Worm (Caenorhabditis elegans) whole organism, L3 larva: ENCODE measurements around the gene ctsa-1.2.
A peak's percentile ranks its signal among the peaks of the same experiment; 100 is the strongest.

Experiments
- R02D3.7 ChIP-seq: fragments of 150-350 bp; optimal IDR thresholded peaks from 2 replicates; lab custom pipeline; 2014; ENCODE audit warnings: missing biosample characterization, missing genetic modification characterization
- aly-2 ChIP-seq: fragments of 150-350 bp; optimal IDR thresholded peaks from 2 replicates; lab custom pipeline; 2014; ENCODE audit warnings: missing biosample characterization, missing genetic modification characterization
- ama-1 ChIP-seq: fragments of 150-350 bp; optimal IDR thresholded peaks from 2 replicates; lab custom pipeline; 2018
- ceh-16 ChIP-seq: sonication (generic microtip); optimal IDR thresholded peaks from 2 replicates; lab custom pipeline; 2017; ENCODE audit warnings: missing biosample characterization, missing genetic modification characterization
- ceh-28 ChIP-seq: fragments of 150-350 bp; optimal IDR thresholded peaks from 2 replicates; lab custom pipeline; 2014; ENCODE audit warnings: missing biosample characterization, missing genetic modification reagents, missing genetic modification characterization
- daf-12 ChIP-seq: fragments of 150-350 bp; optimal IDR thresholded peaks from 2 replicates; lab custom pipeline; 2014; ENCODE audit warnings: missing biosample characterization, missing genetic modification reagents, missing genetic modification characterization
- egl-27 ChIP-seq: sonication (generic microtip); optimal IDR thresholded peaks from 4 replicates; lab custom pipeline; 2017; ENCODE audit warnings: missing biosample characterization, missing genetic modification reagents, missing genetic modification characterization
- egl-5 ChIP-seq: fragments of 150-350 bp; optimal IDR thresholded peaks from 2 replicates; lab custom pipeline; 2017; ENCODE audit warnings: missing biosample characterization, missing genetic modification reagents, missing genetic modification characterization, inconsistent platforms
- elt-2 ChIP-seq: sonication (generic microtip); optimal IDR thresholded peaks from 2 replicates; lab custom pipeline; 2016; ENCODE audit warnings: missing genetic modification reagents, mild to moderate bottlenecking, missing genetic modification characterization, missing compliant biosample characterization
- eor-1 ChIP-seq, 2 experiments: fragments of 150-350 bp; optimal IDR thresholded peaks; 2 replicates each; lab custom pipeline; 2014 to 2018; ENCODE audit warnings: missing biosample characterization in 2 of 2, missing genetic modification characterization in 2 of 2
- hmg-11 ChIP-seq: sonication (generic microtip); optimal IDR thresholded peaks from 2 replicates; lab custom pipeline; 2016; ENCODE audit warnings: missing genetic modification characterization, missing compliant biosample characterization
- lin-15B ChIP-seq: fragments of 150-350 bp; optimal IDR thresholded peaks from 2 replicates; lab custom pipeline; 2014; ENCODE audit warnings: missing biosample characterization, missing genetic modification characterization
- lin-39 ChIP-seq: fragments of 150-350 bp; optimal IDR thresholded peaks from 2 replicates; lab custom pipeline; 2018; ENCODE audit warnings: missing biosample characterization, missing genetic modification reagents, missing genetic modification characterization
- nfya-1 ChIP-seq: sonication (generic microtip); optimal IDR thresholded peaks from 2 replicates; lab custom pipeline; 2017; ENCODE audit warnings: missing genetic modification characterization, mild to moderate bottlenecking, missing compliant biosample characterization, antibody characterized with exemption, moderate library complexity; ENCODE audit not compliant: insufficient read depth
- nhr-11 ChIP-seq: fragments of 150-350 bp; optimal IDR thresholded peaks from 2 replicates; lab custom pipeline; 2014; ENCODE audit warnings: missing biosample characterization, missing genetic modification characterization
- nhr-12 ChIP-seq: fragments of 150-350 bp; optimal IDR thresholded peaks from 2 replicates; lab custom pipeline; 2014; ENCODE audit warnings: missing biosample characterization, missing genetic modification characterization
- nhr-23 ChIP-seq: fragments of 150-350 bp; optimal IDR thresholded peaks from 2 replicates; lab custom pipeline; 2014; ENCODE audit warnings: missing biosample characterization, missing genetic modification reagents, missing genetic modification characterization
- nhr-25 ChIP-seq: sonication (generic microtip); optimal IDR thresholded peaks from 2 replicates; lab custom pipeline; 2017; ENCODE audit warnings: missing biosample characterization, missing genetic modification characterization
- nhr-28 ChIP-seq: fragments of 150-350 bp; optimal IDR thresholded peaks from 2 replicates; lab custom pipeline; 2014; ENCODE audit warnings: missing biosample characterization, missing genetic modification characterization
- nhr-43 ChIP-seq: sonication (generic microtip); optimal IDR thresholded peaks from 2 replicates; lab custom pipeline; 2016; ENCODE audit warnings: mild to moderate bottlenecking, missing genetic modification characterization, missing compliant biosample characterization; ENCODE audit not compliant: poor library complexity, severe bottlenecking
- nhr-67 ChIP-seq: fragments of 150-350 bp; optimal IDR thresholded peaks from 2 replicates; lab custom pipeline; 2014; ENCODE audit warnings: missing biosample characterization, missing genetic modification characterization
- nhr-76 ChIP-seq: fragments of 150-350 bp; sonication (generic microtip); optimal IDR thresholded peaks from 5 replicates; lab custom pipeline; 2014; ENCODE audit warnings: missing biosample characterization, missing genetic modification characterization
- pha-4 ChIP-seq: fragments of 150-350 bp; optimal IDR thresholded peaks from 2 replicates; lab custom pipeline; 2014; ENCODE audit warnings: missing biosample characterization, missing genetic modification reagents, missing genetic modification characterization
- pqm-1 ChIP-seq: fragments of 150-350 bp; optimal IDR thresholded peaks from 2 replicates; lab custom pipeline; 2017; ENCODE audit warnings: missing biosample characterization, missing genetic modification characterization, inconsistent platforms
- sea-2 ChIP-seq: fragments of 150-350 bp; sonication (generic microtip); optimal IDR thresholded peaks from 4 replicates; lab custom pipeline; 2014; ENCODE audit warnings: missing biosample characterization, missing genetic modification reagents, missing genetic modification characterization
- skn-1 ChIP-seq: fragments of 150-350 bp; optimal IDR thresholded peaks from 2 replicates; lab custom pipeline; 2014; ENCODE audit warnings: missing biosample characterization, missing genetic modification characterization
- snpc-4 ChIP-seq: fragments of 150-350 bp; optimal IDR thresholded peaks from 2 replicates; lab custom pipeline; 2014; ENCODE audit warnings: missing biosample characterization, missing genetic modification characterization
- tbx-2 ChIP-seq: sonication (generic microtip); optimal IDR thresholded peaks from 2 replicates; lab custom pipeline; 2016; ENCODE audit warnings: mild to moderate bottlenecking, missing genetic modification characterization, missing compliant biosample characterization
- zag-1 ChIP-seq: fragments of 150-350 bp; optimal IDR thresholded peaks from 2 replicates; lab custom pipeline; 2014; ENCODE audit warnings: missing biosample characterization, missing genetic modification characterization

ctsa-1.2 gene

DNA sequence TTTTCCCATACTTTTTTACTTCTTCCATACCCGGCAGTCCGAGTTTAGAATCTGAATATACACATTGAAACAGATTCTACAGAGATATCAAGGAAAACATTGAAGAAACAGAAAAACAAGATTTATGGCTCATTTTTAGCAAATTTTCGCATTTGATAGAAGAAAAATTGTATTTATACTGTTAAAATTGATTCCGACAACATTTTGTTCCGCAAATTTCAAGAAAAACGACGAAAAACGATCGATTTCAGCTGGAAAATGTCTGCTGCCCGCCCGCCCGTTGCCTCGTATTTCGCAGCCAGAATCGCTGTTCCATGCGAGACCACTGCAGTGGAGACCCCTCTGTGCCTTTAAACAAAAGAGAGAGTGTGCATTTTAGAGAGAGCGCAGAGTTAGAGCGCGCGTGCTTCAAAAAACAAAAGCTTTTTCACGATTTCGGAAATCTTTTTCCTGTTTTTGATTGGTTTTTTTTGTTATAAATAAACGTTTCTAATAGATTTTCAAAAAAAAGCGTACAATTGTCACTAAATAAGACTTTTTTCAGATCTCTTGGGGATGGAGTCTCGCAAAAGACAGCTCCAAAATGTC, 38.8 kb downstream of the ctsa-1.2 start, which contains the start of the genes patr-1 and dna-2:
Gene patr-1, minus strand, starts transcription at position 51 of the 588 bp plus-strand sequence.
Gene dna-2, plus strand, starts transcription at position 538 of the 588 bp plus-strand sequence.
- TF ChIP-seq elt-2, result peak; percentile 31
- no peak for TF ChIP-seq sea-2
- TF ChIP-seq lin-15B (tag; lab: Kevin White, UChicago), result peak; percentile 78
- TF ChIP-seq eor-1 (tag; optimal IDR thresholded peaks at IDR 0.05; lab: Kevin White, UChicago), result no peak
- TF ChIP-seq skn-1 (tag; lab: Kevin White, UChicago), result peak; percentile 45
- TF ChIP-seq daf-12 (tag; lab: Kevin White, UChicago), result no peak
- no peak for TF ChIP-seq ceh-16 (tag; lab: Kevin White, UChicago)
- peak; percentile 24 for TF ChIP-seq lin-39 (tag; lab: Kevin White, UChicago)
- peak; percentile 19 for TF ChIP-seq nhr-43
- no peak for TF ChIP-seq nhr-76 (tag; lab: Kevin White, UChicago)
- peak; percentile 43 for TF ChIP-seq R02D3.7 (tag; lab: Kevin White, UChicago)
- TF ChIP-seq egl-5 (tag; lab: Kevin White, UChicago), result peak; percentile 5
- TF ChIP-seq ama-1 (lab: Kevin White, UChicago), result no peak
- TF ChIP-seq nhr-67 (tag; lab: Kevin White, UChicago), result no peak
- peak; percentile 48 for TF ChIP-seq nhr-23
- TF ChIP-seq hmg-11, result peak; percentile 36
- peak; percentile 77 for TF ChIP-seq pha-4
- TF ChIP-seq zag-1 (tag; lab: Kevin White, UChicago), result no peak
- no peak for TF ChIP-seq tbx-2 (tag; lab: Kevin White, UChicago)
- no peak for TF ChIP-seq aly-2 (tag; lab: Kevin White, UChicago)
- no peak for TF ChIP-seq nhr-12
- peak; percentile 85 for TF ChIP-seq nfya-1
- no peak for TF ChIP-seq ceh-28
- TF ChIP-seq pqm-1 (tag; lab: Kevin White, UChicago), result no peak
- TF ChIP-seq nhr-25 (tag; lab: Kevin White, UChicago), result peak; percentile 49

DNA sequence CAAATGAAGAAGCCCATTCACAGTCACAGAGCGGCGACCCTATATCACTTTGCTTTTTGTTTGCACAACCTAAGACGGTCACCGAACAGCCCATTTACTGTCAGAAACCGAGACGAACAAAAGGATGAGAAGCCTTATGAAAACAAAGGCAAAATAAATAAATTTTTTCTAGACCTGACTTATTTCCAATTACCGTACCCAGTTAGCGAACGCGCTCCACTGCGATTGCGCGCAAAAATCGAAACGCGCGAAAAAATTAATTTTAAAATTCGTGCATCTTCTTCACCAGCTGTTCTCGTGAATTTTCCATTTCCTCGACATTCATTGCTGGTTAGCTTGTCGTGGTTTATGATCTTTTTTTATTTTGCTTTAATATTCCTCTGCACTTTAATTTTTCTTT, 43.3 kb downstream of the ctsa-1.2 start, which contains the start of gene F43G6.16:
Gene F43G6.16, minus strand, starts transcription at position 141 of the 400 bp plus-strand sequence.
- TF ChIP-seq nhr-11 (tag; lab: Kevin White, UChicago) (no peak), ceh-28 (no peak), pqm-1 (tag; lab: Kevin White, UChicago) (no peak), pha-4 (peak; percentile 55), nfya-1 (peak; percentile 21)

DNA sequence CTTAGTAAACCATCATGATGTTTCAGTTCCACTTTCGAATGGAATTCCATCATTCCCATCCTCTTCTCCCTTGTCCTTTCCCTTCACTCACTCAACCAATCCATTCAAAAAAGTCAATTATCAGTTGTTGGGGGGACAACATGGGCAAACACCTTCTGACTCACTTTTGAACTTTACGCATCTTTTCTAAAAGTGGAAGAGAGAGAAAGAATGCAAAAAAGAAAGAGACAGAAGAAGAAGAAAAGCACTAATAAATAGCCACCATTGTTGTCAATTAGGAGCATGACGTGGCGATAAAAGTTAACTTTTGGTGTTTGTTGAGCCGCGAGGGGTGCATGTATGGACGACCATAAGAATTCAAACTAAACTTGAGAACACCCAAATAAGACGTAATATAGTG, 48.9 kb downstream of the ctsa-1.2 start:
- TF ChIP-seq snpc-4 (no peak), pha-4 (peak; percentile 41)
- TF ChIP-seq, all 47 proteins: peak for 1

DNA sequence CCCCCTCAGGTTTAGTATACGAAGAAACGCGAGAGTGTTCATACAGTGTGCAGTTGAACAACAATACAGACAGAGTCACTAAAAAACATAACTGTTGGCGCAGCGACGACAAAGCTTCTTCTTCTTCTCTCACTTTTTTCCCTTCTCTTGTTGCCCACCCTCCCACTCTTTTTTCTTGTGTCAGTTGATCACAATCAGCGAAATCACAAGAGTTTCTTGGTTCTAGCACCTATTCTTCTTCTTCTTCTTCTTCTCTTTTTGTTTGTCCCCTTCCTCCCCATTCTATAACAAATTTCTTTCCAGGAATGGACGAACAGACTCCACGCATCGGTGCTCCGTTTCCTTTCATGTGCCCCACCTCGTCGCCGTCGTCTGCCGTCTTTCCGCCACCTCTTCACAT, 51.3 kb downstream of the ctsa-1.2 start, which contains the start of gene F43G6.4:
Gene F43G6.4, plus strand, starts transcription at position 301 of the 400 bp plus-strand sequence.
- TF ChIP-seq nhr-43 (no peak), nhr-28 (no peak), nhr-11 (tag; lab: Kevin White, UChicago) (no peak), pqm-1 (tag; lab: Kevin White, UChicago) (no peak), egl-27 (no peak), lin-15B (tag; lab: Kevin White, UChicago) (no peak), nhr-25 (tag; lab: Kevin White, UChicago) (no peak), R02D3.7 (tag; lab: Kevin White, UChicago) (no peak)
- TF ChIP-seq, all 47 proteins: peak for 0
